Worm (Caenorhabditis elegans) whole organism, young adult: ENCODE data around the gene lin-32.

Experiments used
- B0035.1 ChIP-seq: sonication (generic microtip); optimal IDR thresholded peaks from 2 replicates; lab custom pipeline; 2016; ENCODE audit warnings: missing genetic modification characterization, mild to moderate bottlenecking, missing compliant biosample characterization, missing genotype, missing genetic modification reagents
- F10E7.11 ChIP-seq: sonication (generic microtip); optimal IDR thresholded peaks from 2 replicates; lab custom pipeline; 2017; ENCODE audit warnings: mild to moderate bottlenecking, missing genetic modification characterization, moderate library complexity, missing compliant biosample characterization
- F37B4.10 ChIP-seq: fragments of 200-800 bp; sonication (Bioruptor generic); IDR thresholded peaks from 2 replicates; pipeline ENCODE4 v1.3.6; 2022; ENCODE audit warnings: missing genetic modification characterization, missing compliant biosample characterization
- F55B11.4 ChIP-seq: sonication (generic microtip); optimal IDR thresholded peaks from 2 replicates; lab custom pipeline; 2016; ENCODE audit warnings: missing compliant biosample characterization, missing genetic modification characterization, borderline replicate concordance; ENCODE audit not compliant: insufficient read depth
- Y56A3A.18 ChIP-seq: fragments of 200-800 bp; sonication (Bioruptor generic); IDR thresholded peaks from 2 replicates; pipeline ENCODE4 v1.3.6; 2022; ENCODE audit warnings: missing genetic modification reagents, missing genetic modification characterization, missing compliant biosample characterization
- Y67H2A.10 ChIP-seq: fragments of 200-800 bp; sonication (Bioruptor generic); conservative IDR thresholded peaks from 2 replicates; pipeline ENCODE4 v1.3.6; 2022; ENCODE audit warnings: missing genetic modification reagents, missing genetic modification characterization, missing compliant biosample characterization
- Y95B8A.8 ChIP-seq: fragments of 200-800 bp; sonication (Bioruptor generic); IDR thresholded peaks from 2 replicates; pipeline ENCODE4 v1.3.6; 2022; ENCODE audit warnings: missing genetic modification reagents, missing genetic modification characterization, missing compliant biosample characterization
- ama-1 ChIP-seq, 3 experiments: fragments of 150-350 bp in 1 of 3; sonication (generic microtip) in 2 of 3; optimal IDR thresholded peaks; 2 replicates each; lab custom pipeline; 2014 to 2018; ENCODE audit warnings: missing biosample characterization in 2 of 3, missing genetic modification characterization in 2 of 3, missing genetic modification reagents in 2 of 3
- attf-3 ChIP-seq: fragments of 200-800 bp; sonication (Bioruptor generic); conservative IDR thresholded peaks from 2 replicates; pipeline ENCODE4 v1.3.6; 2022; ENCODE audit warnings: missing genetic modification reagents, missing genetic modification characterization, missing compliant biosample characterization
- cebp-2 ChIP-seq: fragments of 200-800 bp; sonication (Bioruptor generic); IDR thresholded peaks from 2 replicates; pipeline ENCODE4 v1.3.6; 2022; ENCODE audit warnings: missing genetic modification characterization, missing compliant biosample characterization
- ceh-100 ChIP-seq: fragments of 200-800 bp; sonication (Bioruptor generic); IDR thresholded peaks from 2 replicates; pipeline ENCODE4 v1.3.6; 2022; ENCODE audit warnings: missing genetic modification reagents, missing genetic modification characterization, missing compliant biosample characterization
- ceh-27 ChIP-seq: fragments of 200-800 bp; sonication (Bioruptor generic); optimal IDR thresholded peaks from 2 replicates; lab custom pipeline; 2018; ENCODE audit warnings: mild to moderate bottlenecking, missing genetic modification characterization, moderate library complexity, missing compliant biosample characterization
- ceh-40 ChIP-seq: fragments of 200-800 bp; sonication (Bioruptor generic); IDR thresholded peaks from 2 replicates; pipeline ENCODE4 v1.3.6; 2022; ENCODE audit warnings: missing genetic modification characterization, missing compliant biosample characterization
- die-1 ChIP-seq: sonication (generic microtip); optimal IDR thresholded peaks from 2 replicates; lab custom pipeline; 2016; ENCODE audit warnings: missing genotype, mild to moderate bottlenecking, missing genetic modification characterization, missing compliant biosample characterization
- dox-1 ChIP-seq: fragments of 200-800 bp; sonication (Bioruptor generic); IDR thresholded peaks from 2 replicates; pipeline ENCODE4 v1.3.6; 2022; ENCODE audit warnings: missing genetic modification reagents, missing genetic modification characterization, missing compliant biosample characterization
- egl-18 ChIP-seq: fragments of 200-800 bp; sonication (Bioruptor generic); IDR thresholded peaks from 2 replicates; pipeline ENCODE4 v1.3.6; 2022; ENCODE audit warnings: missing genetic modification reagents, missing genetic modification characterization, missing compliant biosample characterization
- egl-44 ChIP-seq: fragments of 200-800 bp; sonication (Bioruptor generic); IDR thresholded peaks from 2 replicates; pipeline ENCODE4 v1.3.6; 2022; ENCODE audit warnings: missing genetic modification reagents, missing genetic modification characterization, missing compliant biosample characterization
- egrh-3 ChIP-seq: fragments of 200-800 bp; sonication (Bioruptor generic); IDR thresholded peaks from 2 replicates; pipeline ENCODE4 v1.3.6; 2022; ENCODE audit warnings: missing genetic modification reagents, missing genetic modification characterization, missing compliant biosample characterization
- fkh-3 ChIP-seq: sonication (generic microtip); optimal IDR thresholded peaks from 2 replicates; lab custom pipeline; 2016; ENCODE audit warnings: mild to moderate bottlenecking, missing genetic modification characterization, missing compliant biosample characterization
- hlh-12 ChIP-seq: sonication (generic microtip); optimal IDR thresholded peaks from 2 replicates; lab custom pipeline; 2016; ENCODE audit warnings: missing genetic modification characterization, missing compliant biosample characterization
- hmg-20 ChIP-seq: fragments of 200-800 bp; sonication (Bioruptor generic); IDR thresholded peaks from 2 replicates; pipeline ENCODE4 v1.3.6; 2022; ENCODE audit warnings: missing genetic modification reagents, missing genetic modification characterization, missing compliant biosample characterization
- hsf-1 ChIP-seq: fragments of 200-800 bp; sonication (Bioruptor generic); IDR thresholded peaks from 2 replicates; pipeline ENCODE4 v1.3.6; 2022; ENCODE audit warnings: missing genetic modification reagents, missing genetic modification characterization, missing compliant biosample characterization
- lag-1 ChIP-seq: fragments of 200-800 bp; sonication (Bioruptor generic); IDR thresholded peaks from 2 replicates; pipeline ENCODE4 v1.3.6; 2022; ENCODE audit warnings: missing genetic modification reagents, missing genetic modification characterization, missing compliant biosample characterization
- lin-26 ChIP-seq: fragments of 200-800 bp; sonication (Bioruptor generic); IDR thresholded peaks from 2 replicates; pipeline ENCODE4 v1.3.6; 2022; ENCODE audit warnings: missing genetic modification reagents, missing genetic modification characterization, missing compliant biosample characterization
- lsl-1 ChIP-seq: fragments of 200-800 bp; sonication (Bioruptor generic); optimal IDR thresholded peaks from 2 replicates; lab custom pipeline; 2018; ENCODE audit warnings: mild to moderate bottlenecking, missing genetic modification characterization, moderate library complexity, missing compliant biosample characterization
- lsy-27 ChIP-seq: sonication (generic microtip); optimal IDR thresholded peaks from 2 replicates; lab custom pipeline; 2017; ENCODE audit warnings: missing genetic modification characterization, mild to moderate bottlenecking, missing compliant biosample characterization, antibody characterized with exemption, missing genotype, borderline replicate concordance; ENCODE audit not compliant: insufficient read depth
- madf-3 ChIP-seq: fragments of 200-800 bp; sonication (Bioruptor generic); IDR thresholded peaks from 2 replicates; pipeline ENCODE4 v1.3.6; 2022; ENCODE audit warnings: missing genetic modification reagents, missing genetic modification characterization, missing compliant biosample characterization
- mxl-1 ChIP-seq: sonication (generic microtip); optimal IDR thresholded peaks from 2 replicates; lab custom pipeline; 2016; ENCODE audit warnings: missing genetic modification characterization, missing compliant biosample characterization
- nhr-179 ChIP-seq: sonication (generic microtip); optimal IDR thresholded peaks from 2 replicates; lab custom pipeline; 2016; ENCODE audit warnings: mild to moderate bottlenecking, missing genetic modification characterization, missing compliant biosample characterization
- nhr-27 ChIP-seq: fragments of 200-800 bp; sonication (Bioruptor generic); optimal IDR thresholded peaks from 2 replicates; lab custom pipeline; 2018; ENCODE audit warnings: mild to moderate bottlenecking, missing genetic modification characterization, moderate library complexity, missing compliant biosample characterization
- nhr-80 ChIP-seq: sonication (generic microtip); optimal IDR thresholded peaks from 2 replicates; lab custom pipeline; 2016; ENCODE audit warnings: missing genetic modification characterization, missing compliant biosample characterization
- rec-8 ChIP-seq, 2 experiments: sonication (generic microtip); optimal IDR thresholded peaks; 2 replicates each; lab custom pipeline; 2016; ENCODE audit warnings: mild to moderate bottlenecking in 2 of 2, missing genetic modification characterization in 2 of 2, missing genetic modification reagents in 2 of 2, missing genotype in 2 of 2, missing biosample characterization in 1 of 2, missing compliant biosample characterization in 1 of 2, moderate library complexity in 1 of 2
- repo-1 ChIP-seq: sonication (generic microtip); optimal IDR thresholded peaks from 2 replicates; lab custom pipeline; 2017; ENCODE audit warnings: mild to moderate bottlenecking, missing genetic modification characterization, missing compliant biosample characterization
- sdz-38 ChIP-seq: sonication (generic microtip); optimal IDR thresholded peaks from 2 replicates; lab custom pipeline; 2016; ENCODE audit warnings: missing genotype, missing genetic modification characterization, missing compliant biosample characterization
- tlf-1 ChIP-seq: fragments of 200-800 bp; sonication (Bioruptor generic); optimal IDR thresholded peaks from 2 replicates; lab custom pipeline; 2018; ENCODE audit warnings: mild to moderate bottlenecking, missing genetic modification characterization, missing compliant biosample characterization
- unc-62 ChIP-seq: fragments of 150-350 bp; optimal IDR thresholded peaks from 2 replicates; lab custom pipeline; 2014; ENCODE audit warnings: missing biosample characterization, missing genetic modification reagents, missing genetic modification characterization
- zim-3 ChIP-seq: sonication (generic microtip); optimal IDR thresholded peaks from 2 replicates; lab custom pipeline; 2017; ENCODE audit warnings: mild to moderate bottlenecking, missing genetic modification characterization, moderate library complexity, missing compliant biosample characterization
- ztf-22 ChIP-seq: fragments of 200-800 bp; sonication (Bioruptor generic); optimal IDR thresholded peaks from 2 replicates; lab custom pipeline; 2018; ENCODE audit warnings: mild to moderate bottlenecking, missing genetic modification characterization, moderate library complexity, missing compliant biosample characterization

The lin-32 gene

DNA sequence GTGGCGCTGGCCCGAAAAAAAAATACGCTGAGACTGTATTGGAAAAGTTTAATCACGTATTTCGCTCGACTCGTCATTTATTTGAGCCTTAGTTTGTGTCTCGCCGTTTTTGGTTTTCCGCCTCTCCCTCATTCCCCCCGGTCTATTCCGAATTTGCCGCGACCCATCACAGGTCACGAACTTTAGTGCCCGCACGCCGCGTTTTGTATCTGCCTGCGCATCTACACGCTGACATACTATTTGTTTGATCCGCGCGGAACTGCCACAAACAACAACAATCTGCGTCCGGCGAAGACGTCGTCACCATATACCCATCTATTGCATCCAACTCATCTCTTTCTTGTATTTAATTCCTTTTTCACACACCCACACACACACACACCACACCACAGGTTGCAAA, 19.8 kb downstream of the lin-32 start:
- TF ChIP-seq ceh-40 (GFP tag; lab: Robert Waterston, UW) = no peak
- no peak for TF ChIP-seq egl-18 (GFP tag; lab: Robert Waterston, UW)
- TF ChIP-seq madf-3 = 0 out of 2 replicates have a peak, but pooled peaks have one; percentile 8
- no peak for TF ChIP-seq F37B4.10 (GFP tag; lab: Robert Waterston, UW)

DNA sequence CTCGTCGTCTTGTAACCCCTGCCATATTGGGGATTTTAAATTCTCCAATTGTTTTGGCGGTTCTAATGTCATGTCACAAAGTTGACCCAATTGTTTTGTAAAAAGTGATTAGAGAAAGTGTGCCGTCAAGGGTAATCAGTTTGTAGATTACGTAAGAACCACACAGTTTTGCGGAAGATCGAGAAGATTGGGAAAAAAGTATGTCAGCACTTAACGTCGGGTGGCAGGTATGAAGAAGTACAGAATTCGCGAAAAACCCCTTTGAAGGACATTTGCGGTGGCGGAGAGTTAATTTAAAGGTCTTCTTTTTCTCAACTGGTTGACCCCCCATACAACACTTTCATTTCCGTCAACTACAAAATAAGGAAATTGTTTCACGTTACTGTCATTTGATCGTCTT, 21.5 kb downstream of the lin-32 start:
- TF ChIP-seq egl-44 (GFP tag; lab: Robert Waterston, UW) (no peak), egrh-3 (no peak), dox-1 (GFP tag; lab: Robert Waterston, UW) (no peak), Y67H2A.10 (GFP tag; lab: Robert Waterston, UW) (no peak), tlf-1 (GFP tag; lab: Kevin White, UChicago) (no peak), nhr-179 (no peak)

DNA sequence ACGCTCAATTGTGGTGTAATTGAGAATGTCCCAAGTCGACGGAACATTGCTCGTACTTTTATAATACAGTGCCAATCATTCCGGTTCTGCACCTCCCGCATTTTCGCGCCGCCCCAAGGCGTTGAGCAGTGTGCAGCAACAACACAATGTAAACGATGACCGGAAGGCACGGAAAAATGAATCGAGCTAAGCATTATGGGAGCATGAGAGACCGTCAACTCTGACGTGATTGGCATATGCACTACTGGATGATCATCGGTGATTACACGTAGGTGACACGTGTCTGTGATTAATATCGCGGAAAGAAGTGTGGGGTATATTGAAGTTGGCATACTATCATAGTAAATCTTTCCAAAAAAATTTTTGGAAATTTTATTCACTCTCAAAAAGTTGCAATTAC, 25.0 kb downstream of the lin-32 start, which contains the start of gene T24C12.4:
TSS of gene T24C12.4 (minus strand) at position 101 of the 400 bp plus-strand sequence.
- TF ChIP-seq unc-62 (GFP tag; lab: Kevin White, UChicago) (no peak), tlf-1 (GFP tag; lab: Kevin White, UChicago) (no peak), hsf-1 (no peak), sdz-38 (no peak), lag-1 (GFP tag; lab: Robert Waterston, UW) (no peak)

DNA sequence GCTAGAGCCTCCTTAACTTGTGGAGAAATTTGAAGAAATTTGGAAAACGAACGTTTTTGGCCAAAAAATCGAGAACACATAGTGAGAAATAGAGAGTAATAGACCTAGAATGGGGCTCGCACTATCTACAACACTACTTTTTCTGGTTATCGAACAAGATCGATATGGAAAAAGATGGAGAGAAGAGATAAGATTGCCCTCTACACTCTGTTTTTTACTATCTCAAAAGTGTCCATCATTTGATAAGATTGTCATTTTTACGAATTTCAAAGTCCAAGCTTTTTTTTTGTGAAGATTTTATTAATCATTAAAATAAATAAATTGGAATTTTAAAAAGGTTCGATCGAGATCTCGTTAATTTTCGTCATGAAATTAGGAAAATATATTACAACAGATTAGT, 26.2 kb downstream of the lin-32 start, which contains the start of gene T24C12.3:
TSS of gene T24C12.3 (minus strand) at position 134 of the 400 bp plus-strand sequence.
- TF ChIP-seq ceh-27 (GFP tag; lab: Kevin White, UChicago) = no peak
- TF ChIP-seq nhr-80 (tag; lab: Kevin White, UChicago) = peak; percentile 79
- TF ChIP-seq, all 124 proteins: peak for 1

DNA sequence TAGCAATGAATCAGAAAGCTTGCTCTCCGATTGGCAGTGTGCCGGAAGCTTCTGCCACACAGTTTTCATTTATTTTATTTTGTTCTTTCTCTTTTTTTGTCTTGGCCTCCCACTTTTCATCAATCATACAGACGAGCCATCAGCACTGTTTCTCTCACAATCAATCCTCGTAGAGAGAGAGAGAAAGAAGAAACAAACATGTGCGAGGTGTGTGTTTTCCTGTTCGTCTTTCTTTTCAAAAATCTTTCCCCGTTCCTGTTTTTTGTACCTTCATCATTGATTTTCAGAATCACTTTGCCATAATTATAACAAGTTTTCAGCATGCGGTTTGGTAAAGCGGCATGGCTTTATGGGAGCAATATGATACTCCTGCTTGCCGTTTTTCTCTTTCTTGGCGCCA, 30.8 kb downstream of the lin-32 start, which contains the start of gene T24C12.1:
TSS of gene T24C12.1 (plus strand) at position 301 of the 400 bp plus-strand sequence.
- TF ChIP-seq mxl-1 = no peak
- TF ChIP-seq rec-8 (tag; optimal IDR thresholded peaks at IDR 0.05; lab: Kevin White, UChicago) = no peak
- TF ChIP-seq B0035.1 (tag; lab: Kevin White, UChicago) = no peak
- no peak for TF ChIP-seq hmg-20 (GFP tag; lab: Robert Waterston, UW)
- no peak for TF ChIP-seq die-1
- no peak for TF ChIP-seq ama-1 (optimal IDR thresholded peaks at IDR 0.05; lab: Kevin White, UChicago)
- no peak for TF ChIP-seq ama-1 (GFP tag; optimal IDR thresholded peaks at IDR 0.05; lab: Kevin White, UChicago)
- no peak for TF ChIP-seq ceh-40 (GFP tag; lab: Robert Waterston, UW)

DNA sequence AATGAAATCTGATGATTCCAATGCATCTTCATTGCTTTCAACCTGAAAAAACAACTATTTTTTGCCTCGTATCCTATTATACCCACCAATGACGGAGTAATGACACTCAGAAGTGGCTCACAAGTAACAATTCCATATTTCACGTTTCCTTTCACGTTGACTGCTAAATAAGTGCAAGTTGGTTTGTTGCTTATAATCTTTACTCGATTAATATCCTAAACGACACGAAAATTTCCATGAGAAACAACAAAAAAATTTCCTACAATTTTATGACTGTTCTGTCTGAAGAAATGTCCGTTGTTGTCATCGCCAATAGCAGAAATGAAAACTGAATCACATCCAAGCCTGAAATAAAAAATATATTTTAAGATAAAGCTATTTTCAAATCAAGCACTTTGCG, 32.5 kb downstream of the lin-32 start:
- TF ChIP-seq repo-1 (tag; lab: Kevin White, UChicago) = no peak
- TF ChIP-seq fkh-3 (tag; lab: Kevin White, UChicago) = no peak
- TF ChIP-seq F10E7.11 (tag; lab: Kevin White, UChicago) = no peak
- TF ChIP-seq nhr-27 (tag; lab: Kevin White, UChicago) = no peak
- no peak for TF ChIP-seq attf-3 (GFP tag; lab: Robert Waterston, UW)
- no peak for TF ChIP-seq cebp-2 (GFP tag; lab: Robert Waterston, UW)
- no peak for TF ChIP-seq Y95B8A.8 (GFP tag; lab: Robert Waterston, UW)
- no peak for TF ChIP-seq hlh-12 (tag; lab: Kevin White, UChicago)
- TF ChIP-seq lsl-1 (GFP tag; lab: Kevin White, UChicago) = no peak
- TF ChIP-seq lsy-27 = no peak
- no peak for TF ChIP-seq Y56A3A.18 (GFP tag; lab: Robert Waterston, UW)
- TF ChIP-seq zim-3 (tag; lab: Kevin White, UChicago) = no peak
- no peak for TF ChIP-seq sdz-38
- TF ChIP-seq egl-44 (GFP tag; lab: Robert Waterston, UW) = no peak
- TF ChIP-seq ceh-100 (GFP tag; lab: Robert Waterston, UW) = no peak
- no peak for TF ChIP-seq lin-26 (GFP tag; lab: Robert Waterston, UW)
- TF ChIP-seq F55B11.4 (tag; lab: Kevin White, UChicago) = no peak
- no peak for TF ChIP-seq ztf-22 (GFP tag; lab: Kevin White, UChicago)
